Worm (Caenorhabditis elegans) whole organism, L1 larva: ENCODE results near the gene C32D5.7.

Experiments used
- C04F5.9 ChIP-seq: sonication (generic microtip); optimal IDR thresholded peaks from 2 replicates; lab custom pipeline; 2016; ENCODE audit warnings: missing genetic modification characterization, missing compliant biosample characterization
- C16A3.4 ChIP-seq: fragments of 150-350 bp; optimal IDR thresholded peaks from 2 replicates; lab custom pipeline; 2014; ENCODE audit warnings: missing biosample characterization, missing genetic modification characterization
- C34B4.2 ChIP-seq: sonication (generic microtip); optimal IDR thresholded peaks from 2 replicates; lab custom pipeline; 2017; ENCODE audit warnings: mild to moderate bottlenecking, missing genetic modification characterization, missing compliant biosample characterization
- ceh-8 ChIP-seq: fragments of 200-800 bp; sonication (Bioruptor generic); optimal IDR thresholded peaks from 2 replicates; lab custom pipeline; 2018; ENCODE audit warnings: mild to moderate bottlenecking, missing genetic modification characterization, moderate library complexity, missing compliant biosample characterization
- ceh-82 ChIP-seq, 3 experiments: fragments of 150-350 bp in 1 of 3; sonication (generic microtip) in 2 of 3; optimal IDR thresholded peaks; 2 replicates each; lab custom pipeline; 2014 to 2017; ENCODE audit warnings: missing biosample characterization in 3 of 3, missing genetic modification characterization in 3 of 3
- ceh-88 ChIP-seq: fragments of 200-800 bp; sonication (Bioruptor generic); IDR thresholded peaks from 2 replicates; pipeline ENCODE4 v1.3.6; 2022; ENCODE audit warnings: missing genetic modification characterization, missing compliant biosample characterization
- ceh-90 ChIP-seq: sonication (generic microtip); optimal IDR thresholded peaks from 2 replicates; lab custom pipeline; 2016; ENCODE audit warnings: missing genetic modification characterization, missing compliant biosample characterization
- ces-1 ChIP-seq: fragments of 150-350 bp; optimal IDR thresholded peaks from 2 replicates; lab custom pipeline; 2014; ENCODE audit warnings: missing biosample characterization, missing genetic modification reagents, missing genetic modification characterization
- dsc-1 ChIP-seq: sonication (generic microtip); optimal IDR thresholded peaks from 2 replicates; lab custom pipeline; 2016; ENCODE audit warnings: mild to moderate bottlenecking, missing genetic modification characterization, missing compliant biosample characterization
- efl-1 ChIP-seq, 4 experiments: fragments of 150-350 bp; optimal IDR thresholded peaks in 3 of 4; peaks in 1 of 4; 1 replicate in 1 of 4; 2 replicates in 3 of 4; lab custom pipeline; 2014; ENCODE audit warnings: missing biosample characterization in 2 of 4, missing genetic modification characterization in 2 of 4, missing genetic modification reagents in 2 of 4
- egl-13 ChIP-seq: sonication (generic microtip); optimal IDR thresholded peaks from 2 replicates; lab custom pipeline; 2016; ENCODE audit warnings: missing genotype, missing genetic modification reagents, missing genetic modification characterization, missing compliant biosample characterization
- egl-27 ChIP-seq, 2 experiments: fragments of 150-350 bp in 1 of 2; sonication (generic microtip); optimal IDR thresholded peaks; 3 replicates each; lab custom pipeline; 2017 to 2018; ENCODE audit warnings: missing biosample characterization in 2 of 2, missing genetic modification characterization in 2 of 2, missing genetic modification reagents in 2 of 2
- elt-2 ChIP-seq: sonication (generic microtip); optimal IDR thresholded peaks from 2 replicates; lab custom pipeline; 2016; ENCODE audit warnings: missing genetic modification characterization, mild to moderate bottlenecking, inconsistent platforms, missing compliant biosample characterization, missing genetic modification reagents
- fkh-4 ChIP-seq: sonication (generic microtip); optimal IDR thresholded peaks from 2 replicates; lab custom pipeline; 2016; ENCODE audit warnings: missing compliant biosample characterization, missing genetic modification characterization, borderline replicate concordance
- grh-1 ChIP-seq: fragments of 200-800 bp; sonication (Bioruptor generic); IDR thresholded peaks from 2 replicates; pipeline ENCODE4 v1.3.6; 2022; ENCODE audit warnings: missing genetic modification reagents, missing genetic modification characterization, missing compliant biosample characterization
- hpl-2 ChIP-seq: fragments of 150-350 bp; optimal IDR thresholded peaks from 2 replicates; lab custom pipeline; 2014; ENCODE audit warnings: missing biosample characterization, missing genetic modification reagents, missing genetic modification characterization
- irx-1 ChIP-seq: sonication (generic microtip); optimal IDR thresholded peaks from 2 replicates; lab custom pipeline; 2016; ENCODE audit warnings: missing genetic modification characterization, missing compliant biosample characterization
- isw-1 ChIP-seq: fragments of 200-800 bp; sonication (Bioruptor generic); IDR thresholded peaks from 2 replicates; pipeline ENCODE4 v1.3.6; 2022; ENCODE audit warnings: missing genetic modification characterization, missing compliant biosample characterization
- jun-1 ChIP-seq: fragments of 150-350 bp; optimal IDR thresholded peaks from 2 replicates; lab custom pipeline; 2014; ENCODE audit warnings: missing biosample characterization, missing genetic modification reagents, missing genetic modification characterization
- lin-15B ChIP-seq: fragments of 150-350 bp; sonication (generic microtip); optimal IDR thresholded peaks from 3 replicates; lab custom pipeline; 2014; ENCODE audit warnings: missing biosample characterization, missing genetic modification characterization
- mab-9 ChIP-seq: fragments of 200-800 bp; sonication (Bioruptor generic); IDR thresholded peaks from 2 replicates; pipeline ENCODE4 v1.3.6; 2022; ENCODE audit warnings: missing genetic modification reagents, missing genetic modification characterization, missing compliant biosample characterization
- mef-2 ChIP-seq: fragments of 150-350 bp; optimal IDR thresholded peaks from 2 replicates; lab custom pipeline; 2014; ENCODE audit warnings: missing biosample characterization, missing genetic modification characterization
- mep-1 ChIP-seq: fragments of 150-350 bp; optimal IDR thresholded peaks from 2 replicates; lab custom pipeline; 2014; ENCODE audit warnings: missing biosample characterization, missing genetic modification characterization
- nhr-237 ChIP-seq: fragments of 150-350 bp; optimal IDR thresholded peaks from 2 replicates; lab custom pipeline; 2014; ENCODE audit warnings: missing biosample characterization, missing genetic modification characterization
- nhr-47 ChIP-seq: sonication (generic microtip); optimal IDR thresholded peaks from 2 replicates; lab custom pipeline; 2016; ENCODE audit warnings: mild to moderate bottlenecking, missing genetic modification characterization, moderate library complexity, missing compliant biosample characterization
- nhr-71 ChIP-seq: sonication (generic microtip); optimal IDR thresholded peaks from 2 replicates; lab custom pipeline; 2016; ENCODE audit warnings: mild to moderate bottlenecking, missing genetic modification characterization, moderate library complexity, missing compliant biosample characterization
- pag-3 ChIP-seq: sonication (generic microtip); optimal IDR thresholded peaks from 2 replicates; lab custom pipeline; 2017; ENCODE audit warnings: missing genetic modification characterization, mild to moderate bottlenecking, missing compliant biosample characterization, antibody characterized with exemption, borderline replicate concordance; ENCODE audit not compliant: insufficient read depth
- pax-3 ChIP-seq: fragments of 200-800 bp; sonication (Bioruptor generic); optimal IDR thresholded peaks from 2 replicates; lab custom pipeline; 2018; ENCODE audit warnings: mild to moderate bottlenecking, missing genetic modification characterization, moderate library complexity, missing compliant biosample characterization
- rnt-1 ChIP-seq: sonication (generic microtip); optimal IDR thresholded peaks from 2 replicates; lab custom pipeline; 2016; ENCODE audit warnings: mild to moderate bottlenecking, missing genetic modification characterization, moderate library complexity, missing compliant biosample characterization
- snu-23 ChIP-seq: sonication (generic microtip); optimal IDR thresholded peaks from 2 replicates; lab custom pipeline; 2016; ENCODE audit warnings: missing genetic modification characterization, missing compliant biosample characterization
- sptf-1 ChIP-seq: fragments of 150-350 bp; optimal IDR thresholded peaks from 2 replicates; lab custom pipeline; 2014; ENCODE audit warnings: missing biosample characterization, missing genetic modification characterization
- sup-37 ChIP-seq: fragments of 200-800 bp; sonication (Bioruptor generic); optimal IDR thresholded peaks from 2 replicates; lab custom pipeline; 2018; ENCODE audit warnings: mild to moderate bottlenecking, missing genetic modification characterization, missing compliant biosample characterization
- swsn-7 ChIP-seq: sonication (generic microtip); optimal IDR thresholded peaks from 2 replicates; lab custom pipeline; 2016; ENCODE audit warnings: missing genetic modification characterization, missing compliant biosample characterization
- tlp-1 ChIP-seq: fragments of 150-350 bp; optimal IDR thresholded peaks from 2 replicates; lab custom pipeline; 2014; ENCODE audit warnings: missing biosample characterization, missing genetic modification characterization
- unc-130 ChIP-seq: fragments of 150-350 bp; optimal IDR thresholded peaks from 2 replicates; lab custom pipeline; 2017; ENCODE audit warnings: missing biosample characterization, missing genetic modification characterization, inconsistent platforms
- unc-86 ChIP-seq: sonication (generic microtip); optimal IDR thresholded peaks from 2 replicates; lab custom pipeline; 2016; ENCODE audit warnings: missing genetic modification characterization, missing compliant biosample characterization
- unc-98 ChIP-seq: fragments of 200-800 bp; sonication (Bioruptor generic); IDR thresholded peaks from 2 replicates; pipeline ENCODE4 v1.3.6; 2022; ENCODE audit warnings: missing genetic modification characterization, missing compliant biosample characterization
- xbp-1 ChIP-seq: sonication (generic microtip); optimal IDR thresholded peaks from 2 replicates; lab custom pipeline; 2016; ENCODE audit warnings: missing genetic modification characterization, missing compliant biosample characterization
- ztf-4 ChIP-seq: fragments of 150-350 bp; optimal IDR thresholded peaks from 2 replicates; lab custom pipeline; 2014; ENCODE audit warnings: missing biosample characterization, missing genetic modification characterization

The C32D5.7 gene

ce11 chrII:6339948-6340347 lies at the start of gene C32D5.7:
Gene C32D5.7, minus strand, starts transcription at chrII:6340048.
- TF ChIP-seq mef-2 (tag; lab: Kevin White, UChicago) (no peak), jun-1 (tag; lab: Kevin White, UChicago) (no peak), C04F5.9 (tag; lab: Kevin White, UChicago) (no peak), hpl-2 (GFP tag; lab: Kevin White, UChicago) (no peak), xbp-1 (no peak), grh-1 (GFP tag; lab: Robert Waterston, UW) (no peak), pax-3 (no peak), ces-1 (no peak), ceh-88 (GFP tag; lab: Robert Waterston, UW) (no peak), sptf-1 (tag; lab: Kevin White, UChicago) (no peak)

ce11 chrII:6387937-6388336 lies 48.1 kb upstream of the C32D5.7 start, which contains the start of gene F58F12.2:
Gene F58F12.2, minus strand, starts transcription at chrII:6388037.
- TF ChIP-seq unc-130 (no peak), rnt-1 (no peak), unc-98 (no peak), ceh-8 (GFP tag; lab: Kevin White, UChicago) (no peak), ceh-82 (tag; optimal IDR thresholded peaks at IDR 0.05; lab: Kevin White, UChicago) (no peak), elt-2 (tag; lab: Kevin White, UChicago) (no peak), nhr-47 (tag; lab: Kevin White, UChicago) (no peak), nhr-71 (tag; lab: Kevin White, UChicago) (no peak), egl-27 (tag; optimal IDR thresholded peaks at IDR 0.05; lab: Kevin White, UChicago) (no peak), fkh-4 (no peak), tlp-1 (tag; lab: Kevin White, UChicago) (no peak), ztf-4 (tag; lab: Kevin White, UChicago) (no peak), pax-3 (no peak), egl-13 (tag; lab: Kevin White, UChicago) (no peak), C34B4.2 (no peak), unc-86 (tag; lab: Kevin White, UChicago) (no peak), nhr-237 (tag; lab: Kevin White, UChicago) (no peak), swsn-7 (no peak), mep-1 (tag; lab: Kevin White, UChicago) (no peak)

ce11 chrII:6386467-6386866 lies 46.6 kb upstream of the C32D5.7 start, which contains the start of gene F58F12.4:
Gene F58F12.4, plus strand, starts transcription at chrII:6386767.
- TF ChIP-seq lin-15B (tag; lab: Kevin White, UChicago) (no peak), dsc-1 (tag; lab: Kevin White, UChicago) (no peak), ztf-4 (tag; lab: Kevin White, UChicago) (no peak), efl-1 (optimal IDR thresholded peaks at IDR 0.05; lab: Kevin White, UChicago) (no peak), efl-1 (GFP tag; optimal IDR thresholded peaks at IDR 0.05 in 1 of 2; lab: Kevin White, UChicago) (no peak), pag-3 (tag; lab: Kevin White, UChicago) (no peak), mab-9 (GFP tag; lab: Robert Waterston, UW) (no peak), ceh-90 (no peak), snu-23 (GFP tag; lab: Kevin White, UChicago) (no peak), isw-1 (GFP tag; lab: Robert Waterston, UW) (no peak), sup-37 (no peak), C34B4.2 (no peak), C16A3.4 (tag; lab: Kevin White, UChicago) (no peak), pax-3 (no peak), irx-1 (tag; lab: Kevin White, UChicago) (no peak)
